Fruit fly (Drosophila melanogaster) whole organism, adult: Measurements from ENCODE around the gene Eip74EF.

Source experiments
- CG5204 ChIP-seq: fragments of 200-800 bp; sonication (Bioruptor generic); optimal IDR thresholded peaks from 2 replicates; lab custom pipeline; 2016; ENCODE audit warnings: missing biosample characterization, missing genetic modification characterization
- Crg-1 ChIP-seq: fragments of 200-800 bp; sonication (Bioruptor generic); optimal IDR thresholded peaks from 2 replicates; lab custom pipeline; 2016; ENCODE audit warnings: missing biosample characterization, missing genetic modification characterization
- Mnt ChIP-seq: fragments of 200-800 bp; sonication (Bioruptor generic); optimal IDR thresholded peaks from 2 replicates; lab custom pipeline; 2016; ENCODE audit warnings: missing biosample characterization, mild to moderate bottlenecking, missing genetic modification characterization
- bab1 ChIP-seq: fragments of 200-800 bp; sonication (Bioruptor generic); optimal IDR thresholded peaks from 3 replicates; lab custom pipeline; 2019; ENCODE audit warnings: missing biosample characterization, mild to moderate bottlenecking, missing genetic modification characterization, moderate library complexity
- cnc ChIP-seq, 2 experiments: fragments of >200 bp; optimal IDR thresholded peaks; 2 replicates each; lab custom pipeline; 2017
- kay ChIP-seq: fragments of 200-800 bp; sonication (Bioruptor generic); peaks from one replicate; lab custom pipeline; 2016; ENCODE audit warnings: missing biosample characterization, missing genetic modification characterization, borderline replicate concordance
- ovo ChIP-seq: fragments of 200-800 bp; sonication (Bioruptor generic); optimal IDR thresholded peaks from 2 replicates; lab custom pipeline; 2016; ENCODE audit warnings: missing biosample characterization, missing genetic modification characterization

DNA sequence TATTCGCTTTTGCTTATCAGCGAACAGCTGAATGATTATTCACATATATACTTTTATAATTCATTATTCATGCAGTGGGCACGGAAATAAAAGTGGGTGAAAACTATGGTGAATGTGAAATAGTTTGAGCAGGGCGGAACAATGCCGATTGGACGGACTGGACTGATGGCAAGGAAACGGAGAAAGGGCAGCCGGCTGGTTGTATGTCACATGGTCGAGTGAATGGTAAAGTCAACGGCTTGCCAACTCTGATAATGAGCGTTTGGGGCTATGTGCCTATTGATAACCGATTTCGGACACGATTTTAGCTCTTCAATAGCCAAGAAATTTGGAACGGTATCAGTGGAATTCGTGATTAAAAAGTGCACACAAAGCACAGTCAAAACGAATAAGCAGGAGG lies 83.4 kb downstream of the Eip74EF start:
- TF ChIP-seq Crg-1 (no peak), cnc (optimal IDR thresholded peaks at IDR 0.05; lab: Kevin White, UChicago) (no peak), kay (GFP tag; lab: Kevin White, UChicago) (peak; percentile 11), CG5204 (GFP tag; lab: Kevin White, UChicago) (no peak), ovo (GFP tag; lab: Kevin White, UChicago) (no peak), Mnt (GFP tag; lab: Kevin White, UChicago) (no peak), bab1 (GFP tag; lab: Kevin White, UChicago) (no peak)
